Worm (Caenorhabditis elegans) whole organism, L1 larva: ENCODE results near the gene pmp-3.

Source experiments
- C04F5.9 ChIP-seq: sonication (generic microtip); optimal IDR thresholded peaks from 2 replicates; lab custom pipeline; 2016; ENCODE audit warnings: missing genetic modification characterization, missing compliant biosample characterization
- F16B12.6 ChIP-seq: fragments of 150-350 bp; optimal IDR thresholded peaks from 2 replicates; lab custom pipeline; 2014; ENCODE audit warnings: missing biosample characterization, missing genetic modification characterization
- Y116A8C.19 ChIP-seq: sonication (generic microtip); optimal IDR thresholded peaks from 2 replicates; lab custom pipeline; 2016; ENCODE audit warnings: missing compliant biosample characterization, missing genetic modification characterization, borderline replicate concordance
- aha-1 ChIP-seq: fragments of 150-350 bp; optimal IDR thresholded peaks from 2 replicates; lab custom pipeline; 2014; ENCODE audit warnings: missing biosample characterization, missing genetic modification characterization
- alr-1 ChIP-seq: fragments of 200-800 bp; sonication (Bioruptor generic); optimal IDR thresholded peaks from 2 replicates; lab custom pipeline; 2018; ENCODE audit warnings: borderline replicate concordance, mild to moderate bottlenecking, missing genetic modification characterization, missing compliant biosample characterization
- aly-2 ChIP-seq: fragments of 150-350 bp; optimal IDR thresholded peaks from 2 replicates; lab custom pipeline; 2014; ENCODE audit warnings: missing biosample characterization, missing genetic modification characterization
- blmp-1 ChIP-seq: fragments of 150-350 bp; optimal IDR thresholded peaks from 2 replicates; lab custom pipeline; 2014; ENCODE audit warnings: missing biosample characterization, missing genetic modification characterization
- ceh-82 ChIP-seq, 3 experiments: fragments of 150-350 bp in 1 of 3; sonication (generic microtip) in 2 of 3; optimal IDR thresholded peaks; 2 replicates each; lab custom pipeline; 2014 to 2017; ENCODE audit warnings: missing biosample characterization in 3 of 3, missing genetic modification characterization in 3 of 3
- ceh-90 ChIP-seq: sonication (generic microtip); optimal IDR thresholded peaks from 2 replicates; lab custom pipeline; 2016; ENCODE audit warnings: missing genetic modification characterization, missing compliant biosample characterization
- dsc-1 ChIP-seq: sonication (generic microtip); optimal IDR thresholded peaks from 2 replicates; lab custom pipeline; 2016; ENCODE audit warnings: mild to moderate bottlenecking, missing genetic modification characterization, missing compliant biosample characterization
- efl-1 ChIP-seq, 4 experiments: fragments of 150-350 bp; optimal IDR thresholded peaks in 3 of 4; peaks in 1 of 4; 1 replicate in 1 of 4; 2 replicates in 3 of 4; lab custom pipeline; 2014; ENCODE audit warnings: missing biosample characterization in 2 of 4, missing genetic modification characterization in 2 of 4, missing genetic modification reagents in 2 of 4
- egl-13 ChIP-seq: sonication (generic microtip); optimal IDR thresholded peaks from 2 replicates; lab custom pipeline; 2016; ENCODE audit warnings: missing genotype, missing genetic modification reagents, missing genetic modification characterization, missing compliant biosample characterization
- elt-3 ChIP-seq, 6 experiments: fragments of 150-350 bp in 1 of 6; sonication (generic microtip); optimal IDR thresholded peaks; 2 replicates each; lab custom pipeline; 2017 to 2018; ENCODE audit warnings: missing biosample characterization in 6 of 6, missing genetic modification characterization in 6 of 6, inconsistent platforms in 1 of 6
- ets-5 ChIP-seq: fragments of 200-800 bp; sonication (Bioruptor generic); IDR thresholded peaks from 2 replicates; pipeline ENCODE4 v1.3.6; 2022; ENCODE audit warnings: missing genetic modification characterization, missing compliant biosample characterization
- fkh-10 ChIP-seq: sonication (generic microtip); optimal IDR thresholded peaks from 2 replicates; lab custom pipeline; 2017; ENCODE audit warnings: missing biosample characterization, missing genetic modification reagents, missing genetic modification characterization
- grh-1 ChIP-seq: fragments of 200-800 bp; sonication (Bioruptor generic); IDR thresholded peaks from 2 replicates; pipeline ENCODE4 v1.3.6; 2022; ENCODE audit warnings: missing genetic modification reagents, missing genetic modification characterization, missing compliant biosample characterization
- irx-1 ChIP-seq: sonication (generic microtip); optimal IDR thresholded peaks from 2 replicates; lab custom pipeline; 2016; ENCODE audit warnings: missing genetic modification characterization, missing compliant biosample characterization
- lin-14 ChIP-seq: fragments of 200-800 bp; sonication (Bioruptor generic); optimal IDR thresholded peaks from 2 replicates; lab custom pipeline; 2018; ENCODE audit warnings: mild to moderate bottlenecking, missing genetic modification characterization, moderate library complexity, missing compliant biosample characterization
- lin-35 ChIP-seq, 2 experiments: fragments of 150-350 bp; optimal IDR thresholded peaks; 2 replicates each; lab custom pipeline; 2014; ENCODE audit warnings: missing biosample characterization in 2 of 2, missing genetic modification characterization in 2 of 2, missing genetic modification reagents in 2 of 2
- lin-39 ChIP-seq: fragments of 150-350 bp; optimal IDR thresholded peaks from 2 replicates; lab custom pipeline; 2014; ENCODE audit warnings: missing biosample characterization, missing genetic modification reagents, missing genetic modification characterization
- lir-3 ChIP-seq: sonication (generic microtip); optimal IDR thresholded peaks from 2 replicates; lab custom pipeline; 2016; ENCODE audit warnings: mild to moderate bottlenecking, missing genetic modification characterization, moderate library complexity, missing compliant biosample characterization; ENCODE audit not compliant: poor library complexity
- lsy-2 ChIP-seq, 2 experiments: fragments of 150-350 bp; optimal IDR thresholded peaks; 2 replicates each; lab custom pipeline; 2014; ENCODE audit warnings: missing biosample characterization in 2 of 2, missing genetic modification characterization in 2 of 2
- mdl-1 ChIP-seq, 2 experiments: fragments of 150-350 bp; optimal IDR thresholded peaks; 2 replicates each; lab custom pipeline; 2014 to 2017; ENCODE audit warnings: missing biosample characterization in 2 of 2, missing genetic modification characterization in 2 of 2, inconsistent platforms in 1 of 2
- mef-2 ChIP-seq: fragments of 150-350 bp; optimal IDR thresholded peaks from 2 replicates; lab custom pipeline; 2014; ENCODE audit warnings: missing biosample characterization, missing genetic modification characterization
- nhr-11 ChIP-seq: fragments of 150-350 bp; optimal IDR thresholded peaks from 2 replicates; lab custom pipeline; 2014; ENCODE audit warnings: missing biosample characterization, missing genetic modification characterization
- nhr-19 ChIP-seq: fragments of 200-800 bp; sonication (Bioruptor generic); conservative IDR thresholded peaks from 2 replicates; pipeline ENCODE4 v1.3.6; 2022; ENCODE audit warnings: missing genetic modification characterization, missing compliant biosample characterization
- nhr-20 ChIP-seq: sonication (generic microtip); optimal IDR thresholded peaks from 2 replicates; lab custom pipeline; 2016; ENCODE audit warnings: mild to moderate bottlenecking, missing genetic modification characterization, missing compliant biosample characterization
- nhr-47 ChIP-seq: sonication (generic microtip); optimal IDR thresholded peaks from 2 replicates; lab custom pipeline; 2016; ENCODE audit warnings: mild to moderate bottlenecking, missing genetic modification characterization, moderate library complexity, missing compliant biosample characterization
- nhr-71 ChIP-seq: sonication (generic microtip); optimal IDR thresholded peaks from 2 replicates; lab custom pipeline; 2016; ENCODE audit warnings: mild to moderate bottlenecking, missing genetic modification characterization, moderate library complexity, missing compliant biosample characterization
- nhr-76 ChIP-seq: sonication (generic microtip); optimal IDR thresholded peaks from 2 replicates; lab custom pipeline; 2017; ENCODE audit warnings: missing biosample characterization, missing genetic modification characterization
- nhr-77 ChIP-seq: fragments of 150-350 bp; optimal IDR thresholded peaks from 2 replicates; lab custom pipeline; 2014; ENCODE audit warnings: missing biosample characterization, missing genetic modification characterization
- pag-3 ChIP-seq: sonication (generic microtip); optimal IDR thresholded peaks from 2 replicates; lab custom pipeline; 2017; ENCODE audit warnings: missing genetic modification characterization, mild to moderate bottlenecking, missing compliant biosample characterization, antibody characterized with exemption, borderline replicate concordance; ENCODE audit not compliant: insufficient read depth
- pax-3 ChIP-seq: fragments of 200-800 bp; sonication (Bioruptor generic); optimal IDR thresholded peaks from 2 replicates; lab custom pipeline; 2018; ENCODE audit warnings: mild to moderate bottlenecking, missing genetic modification characterization, moderate library complexity, missing compliant biosample characterization
- rnt-1 ChIP-seq: sonication (generic microtip); optimal IDR thresholded peaks from 2 replicates; lab custom pipeline; 2016; ENCODE audit warnings: mild to moderate bottlenecking, missing genetic modification characterization, moderate library complexity, missing compliant biosample characterization
- snu-23 ChIP-seq: sonication (generic microtip); optimal IDR thresholded peaks from 2 replicates; lab custom pipeline; 2016; ENCODE audit warnings: missing genetic modification characterization, missing compliant biosample characterization
- sox-4 ChIP-seq: sonication (generic microtip); optimal IDR thresholded peaks from 2 replicates; lab custom pipeline; 2016; ENCODE audit warnings: missing genetic modification characterization, missing compliant biosample characterization
- sptf-1 ChIP-seq: fragments of 150-350 bp; optimal IDR thresholded peaks from 2 replicates; lab custom pipeline; 2014; ENCODE audit warnings: missing biosample characterization, missing genetic modification characterization
- swsn-7 ChIP-seq: sonication (generic microtip); optimal IDR thresholded peaks from 2 replicates; lab custom pipeline; 2016; ENCODE audit warnings: missing genetic modification characterization, missing compliant biosample characterization
- tbx-2 ChIP-seq: sonication (generic microtip); optimal IDR thresholded peaks from 2 replicates; lab custom pipeline; 2016; ENCODE audit warnings: missing genetic modification characterization, missing compliant biosample characterization
- tlp-1 ChIP-seq: fragments of 150-350 bp; optimal IDR thresholded peaks from 2 replicates; lab custom pipeline; 2014; ENCODE audit warnings: missing biosample characterization, missing genetic modification characterization
- unc-130 ChIP-seq: fragments of 150-350 bp; optimal IDR thresholded peaks from 2 replicates; lab custom pipeline; 2017; ENCODE audit warnings: missing biosample characterization, missing genetic modification characterization, inconsistent platforms
- unc-86 ChIP-seq: sonication (generic microtip); optimal IDR thresholded peaks from 2 replicates; lab custom pipeline; 2016; ENCODE audit warnings: missing genetic modification characterization, missing compliant biosample characterization
- unc-98 ChIP-seq: fragments of 200-800 bp; sonication (Bioruptor generic); IDR thresholded peaks from 2 replicates; pipeline ENCODE4 v1.3.6; 2022; ENCODE audit warnings: missing genetic modification characterization, missing compliant biosample characterization
- zip-4 ChIP-seq: fragments of 200-800 bp; sonication (Bioruptor generic); optimal IDR thresholded peaks from 2 replicates; lab custom pipeline; 2018; ENCODE audit warnings: mild to moderate bottlenecking, missing genetic modification characterization, moderate library complexity, missing compliant biosample characterization

pmp-3 gene

DNA sequence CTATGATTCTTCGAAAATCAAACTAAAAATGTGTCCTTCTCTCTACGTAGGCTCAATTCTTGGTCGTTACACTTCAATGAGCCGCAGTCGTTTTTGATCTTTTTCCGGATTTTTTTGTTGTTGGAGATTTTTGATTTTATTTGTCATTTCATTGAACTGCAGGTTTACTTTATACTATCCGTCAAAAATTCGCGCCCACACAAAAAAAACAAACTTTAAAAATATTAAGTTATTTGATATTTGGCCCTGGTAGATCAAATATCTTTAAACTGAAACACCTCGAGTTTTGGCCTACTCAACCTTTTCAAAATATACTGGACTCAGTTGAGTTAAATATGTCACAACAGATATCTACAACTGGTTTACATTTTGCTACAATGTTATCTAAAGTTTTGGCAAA lies 30.9 kb upstream of the pmp-3 start:
- TF ChIP-seq tbx-2 (tag; lab: Kevin White, UChicago) (no peak), nhr-47 (tag; lab: Kevin White, UChicago) (no peak), snu-23 (no peak), irx-1 (tag; lab: Kevin White, UChicago) (no peak), lin-35 (GFP tag; optimal IDR thresholded peaks at IDR 0.05; lab: Kevin White, UChicago) (no peak), nhr-19 (no peak), unc-130 (tag; lab: Kevin White, UChicago) (no peak), F16B12.6 (no peak), pax-3 (no peak), elt-3 (tag; optimal IDR thresholded peaks at IDR 0.05; lab: Kevin White, UChicago) (no peak), aly-2 (tag; lab: Kevin White, UChicago) (no peak)

DNA sequence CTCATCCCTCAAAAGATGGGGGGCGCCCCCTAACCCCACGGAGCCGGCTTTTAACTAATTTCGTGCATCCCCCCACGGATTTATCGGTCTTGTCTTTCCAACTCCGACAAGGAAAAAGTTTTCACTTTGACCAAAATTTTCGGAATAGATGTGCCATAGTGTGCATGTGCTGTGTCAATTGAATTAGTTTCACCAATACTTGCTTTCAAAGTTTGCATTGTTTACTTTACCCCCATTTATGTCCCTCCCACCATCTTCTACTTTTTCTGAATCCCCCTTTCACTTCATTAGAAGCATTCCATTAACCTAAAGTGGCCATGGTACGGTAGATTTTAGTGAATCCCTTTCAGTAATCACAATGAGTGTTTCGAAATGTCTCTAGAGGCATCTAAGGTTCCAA lies 28.8 kb upstream of the pmp-3 start:
- no peak for TF ChIP-seq efl-1 (optimal IDR thresholded peaks at IDR 0.05; lab: Kevin White, UChicago)
- TF ChIP-seq efl-1 (GFP tag; optimal IDR thresholded peaks at IDR 0.05 in 1 of 2; lab: Kevin White, UChicago): peak in 1 of 2 experiments; percentile 52
- TF ChIP-seq lin-14 (GFP tag; lab: Kevin White, UChicago): peak; percentile 65
- TF ChIP-seq lsy-2 (tag; optimal IDR thresholded peaks at IDR 0.05; lab: Kevin White, UChicago): peak in 1 of 2 experiments; percentile 13
- no peak for TF ChIP-seq nhr-19
- TF ChIP-seq nhr-76 (tag; lab: Kevin White, UChicago): no peak
- no peak for TF ChIP-seq mef-2 (tag; lab: Kevin White, UChicago)

DNA sequence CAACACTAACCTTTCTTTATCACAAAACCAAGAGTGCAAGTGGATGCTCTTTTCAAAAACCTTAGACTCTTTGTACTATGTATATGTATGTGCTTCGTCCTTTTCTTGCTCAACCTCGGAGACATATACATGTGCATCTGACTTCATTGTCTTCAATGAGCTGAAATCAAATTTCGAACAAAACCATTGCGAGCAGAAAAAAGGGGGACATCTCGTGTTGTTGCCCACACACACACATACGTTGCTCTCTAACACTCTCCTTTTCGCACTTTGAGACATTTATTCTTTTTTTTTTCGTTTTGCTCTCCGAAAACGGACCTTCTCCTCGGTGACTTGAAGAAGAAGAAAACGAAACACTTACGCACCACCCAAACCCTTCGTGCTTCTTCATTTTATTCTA lies 26.2 kb upstream of the pmp-3 start:
- TF ChIP-seq zip-4 (GFP tag; lab: Kevin White, UChicago) (no peak), swsn-7 (no peak), C04F5.9 (tag; lab: Kevin White, UChicago) (no peak), Y116A8C.19 (tag; lab: Kevin White, UChicago) (no peak), alr-1 (no peak), nhr-20 (tag; lab: Kevin White, UChicago) (no peak), pag-3 (tag; lab: Kevin White, UChicago) (no peak), fkh-10 (GFP tag; lab: Kevin White, UChicago) (peak; percentile 80), grh-1 (no peak), lir-3 (tag; lab: Kevin White, UChicago) (no peak), lin-14 (GFP tag; lab: Kevin White, UChicago) (peak; percentile 53)

DNA sequence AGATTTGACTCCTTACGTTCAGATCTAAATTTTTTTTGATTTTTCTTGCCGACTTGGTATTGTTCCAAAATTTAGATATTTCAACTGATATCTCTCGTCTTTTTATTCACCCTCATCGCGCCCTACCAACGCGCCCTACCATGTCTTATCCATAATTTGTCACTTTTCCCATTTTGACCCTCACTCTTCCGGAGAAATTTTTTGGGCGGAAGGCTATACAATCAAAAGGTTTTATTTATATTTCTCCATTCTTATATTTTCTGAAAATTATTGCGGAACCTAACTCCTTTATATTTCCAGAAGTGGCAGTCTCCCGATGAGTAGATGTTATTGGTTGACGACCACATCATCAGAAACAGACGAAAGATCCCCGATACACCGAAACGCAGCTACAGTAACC lies 25.7 kb upstream of the pmp-3 start, which contains the start of gene hot-1:
Gene hot-1, plus strand, starts transcription at position 301 of the 400 bp plus-strand sequence.
- TF ChIP-seq nhr-11 (no peak), alr-1 (no peak), lin-39 (no peak), sox-4 (tag; lab: Kevin White, UChicago) (no peak), egl-13 (tag; lab: Kevin White, UChicago) (no peak), unc-130 (tag; lab: Kevin White, UChicago) (no peak), blmp-1 (tag; lab: Kevin White, UChicago) (no peak), unc-98 (no peak), fkh-10 (GFP tag; lab: Kevin White, UChicago) (no peak), aha-1 (tag; lab: Kevin White, UChicago) (no peak)
- TF ChIP-seq, all 84 proteins: peak for 0

DNA sequence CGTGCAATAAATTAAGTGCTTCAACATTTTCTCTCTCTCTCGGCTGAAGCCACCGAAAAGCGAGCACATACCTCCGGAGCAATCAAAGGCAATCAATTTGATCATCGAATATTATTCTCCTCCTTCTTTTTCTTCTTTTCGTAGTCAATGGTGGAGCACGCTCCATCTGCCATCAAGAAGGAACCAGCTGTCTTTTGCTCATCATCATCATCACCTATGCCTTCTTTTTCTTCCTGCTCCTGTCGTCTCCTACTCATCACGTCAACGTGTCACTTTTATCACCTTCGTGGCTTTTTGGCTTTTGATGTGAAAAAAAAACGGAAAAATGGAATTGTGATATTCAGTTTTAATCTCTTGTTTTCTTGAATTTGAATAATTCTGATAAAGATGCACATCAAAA lies 20.9 kb upstream of the pmp-3 start:
- TF ChIP-seq lsy-2 (tag; optimal IDR thresholded peaks at IDR 0.05; lab: Kevin White, UChicago): no peak
- peak; percentile 67 for TF ChIP-seq pag-3 (tag; lab: Kevin White, UChicago)
- no peak for TF ChIP-seq nhr-19
- TF ChIP-seq snu-23: no peak
- TF ChIP-seq blmp-1 (tag; lab: Kevin White, UChicago): no peak
- TF ChIP-seq ceh-82 (tag; optimal IDR thresholded peaks at IDR 0.05; lab: Kevin White, UChicago): no peak
- TF ChIP-seq nhr-77 (tag; lab: Kevin White, UChicago): no peak
- TF ChIP-seq nhr-11: no peak
- no peak for TF ChIP-seq ceh-90 (tag; lab: Kevin White, UChicago)
- TF ChIP-seq ets-5: no peak
- TF ChIP-seq sptf-1 (tag; lab: Kevin White, UChicago): no peak
- TF ChIP-seq mdl-1 (tag; optimal IDR thresholded peaks at IDR 0.05; lab: Kevin White, UChicago): no peak
- TF ChIP-seq grh-1: no peak
- peak; percentile 66 for TF ChIP-seq rnt-1 (tag; lab: Kevin White, UChicago)
- TF ChIP-seq elt-3 (tag; optimal IDR thresholded peaks at IDR 0.05; lab: Kevin White, UChicago): no peak
- TF ChIP-seq fkh-10 (GFP tag; lab: Kevin White, UChicago): no peak
- no peak for TF ChIP-seq unc-86 (tag; lab: Kevin White, UChicago)
- no peak for TF ChIP-seq sox-4 (tag; lab: Kevin White, UChicago)
- TF ChIP-seq tlp-1 (tag; lab: Kevin White, UChicago): no peak
- TF ChIP-seq C04F5.9 (tag; lab: Kevin White, UChicago): no peak
- TF ChIP-seq dsc-1: no peak
- TF ChIP-seq nhr-71: peak; percentile 55
